Fruit fly (Drosophila melanogaster) whole organism, embryonic: ENCODE measurements around the gene CG44303.
A peak's percentile ranks its signal among the peaks of the same experiment; 100 is the strongest.

Source experiments
- Adf1 ChIP-seq: fragments of 200-800 bp; sonication (Bioruptor generic); IDR thresholded peaks from 2 replicates; pipeline ENCODE4 v1.3.6; 2022; ENCODE audit warnings: missing biosample characterization, missing genetic modification characterization
- Asciz ChIP-seq: fragments of 200-800 bp; sonication (Bioruptor generic); optimal IDR thresholded peaks from 2 replicates; lab custom pipeline; 2017; ENCODE audit warnings: missing biosample characterization, mild to moderate bottlenecking, missing genetic modification characterization, missing genetic modification reagents
- Atf-2 ChIP-seq: fragments of 200-800 bp; sonication (Bioruptor generic); optimal IDR thresholded peaks from 2 replicates; lab custom pipeline; 2016; ENCODE audit warnings: missing biosample characterization, missing genetic modification characterization
- Blimp-1 ChIP-seq: fragments of 200-800 bp; sonication (Bioruptor generic); optimal IDR thresholded peaks from 3 replicates; lab custom pipeline; 2018; ENCODE audit warnings: missing biosample characterization, missing genetic modification characterization, mild to moderate bottlenecking, moderate library complexity, missing genetic modification reagents
- C15 ChIP-seq: fragments of 200-800 bp; sonication (Bioruptor generic); IDR thresholded peaks from 3 replicates; pipeline ENCODE4 v1.3.6; 2022; ENCODE audit warnings: missing biosample characterization, missing genetic modification characterization
- CG10147 ChIP-seq: fragments of 200-800 bp; sonication (Bioruptor generic); optimal IDR thresholded peaks from 2 replicates; lab custom pipeline; 2019; ENCODE audit warnings: missing biosample characterization, mild to moderate bottlenecking, missing genetic modification characterization, moderate library complexity
- CG11696 ChIP-seq: fragments of 200-800 bp; sonication (Bioruptor generic); IDR thresholded peaks from 2 replicates; pipeline ENCODE4 v1.3.6; 2022; ENCODE audit warnings: missing biosample characterization, missing genetic modification characterization
- CG12155 ChIP-seq: fragments of 200-800 bp; sonication (Bioruptor generic); optimal IDR thresholded peaks from 3 replicates; lab custom pipeline; 2016; ENCODE audit warnings: missing biosample characterization, missing genetic modification characterization
- CG12744 ChIP-seq: fragments of 200-800 bp; sonication (Bioruptor generic); optimal IDR thresholded peaks from 2 replicates; lab custom pipeline; 2016; ENCODE audit warnings: missing biosample characterization, missing genetic modification characterization
- CG14014 ChIP-seq: fragments of 200-800 bp; sonication (Bioruptor generic); IDR thresholded peaks from 2 replicates; pipeline ENCODE4 v1.3.6; 2022; ENCODE audit warnings: missing biosample characterization, missing genetic modification characterization
- CG15269 ChIP-seq: fragments of 200-800 bp; sonication (Bioruptor generic); optimal IDR thresholded peaks from 2 replicates; lab custom pipeline; 2018; ENCODE audit warnings: missing biosample characterization, mild to moderate bottlenecking, missing genetic modification characterization, moderate library complexity
- CG15479 ChIP-seq: fragments of 200-800 bp; sonication (Bioruptor generic); optimal IDR thresholded peaks from 3 replicates; lab custom pipeline; 2019; ENCODE audit warnings: missing biosample characterization, mild to moderate bottlenecking, missing genetic modification characterization, moderate library complexity
- CG16813 ChIP-seq: fragments of 200-800 bp; sonication (Bioruptor generic); IDR thresholded peaks from 3 replicates; pipeline ENCODE4 v1.3.6; 2022; ENCODE audit warnings: missing biosample characterization, missing genetic modification characterization; ENCODE audit not compliant: partially characterized antibody
- CG17361 ChIP-seq: fragments of 200-800 bp; sonication (Bioruptor generic); IDR thresholded peaks from 3 replicates; pipeline ENCODE4 v1.3.6; 2022; ENCODE audit warnings: missing biosample characterization, missing genetic modification characterization
- CG17385 ChIP-seq: fragments of 200-800 bp; sonication (Bioruptor generic); optimal IDR thresholded peaks from 3 replicates; lab custom pipeline; 2018; ENCODE audit warnings: missing biosample characterization, mild to moderate bottlenecking, missing genetic modification characterization
- CG18262 ChIP-seq: fragments of 200-800 bp; optimal IDR thresholded peaks from 3 replicates; lab custom pipeline; 2019; ENCODE audit warnings: missing biosample characterization, mild to moderate bottlenecking, missing genetic modification characterization, moderate library complexity
- CG2120 ChIP-seq: fragments of 200-800 bp; sonication (Bioruptor generic); optimal IDR thresholded peaks from 3 replicates; lab custom pipeline; 2016; ENCODE audit warnings: missing biosample characterization, missing genetic modification characterization
- CG30403 ChIP-seq: fragments of 200-800 bp; sonication (Bioruptor generic); optimal IDR thresholded peaks from 3 replicates; lab custom pipeline; 2016; ENCODE audit warnings: missing biosample characterization, missing genetic modification characterization
- CG34376 ChIP-seq: fragments of 200-800 bp; sonication (Bioruptor generic); optimal IDR thresholded peaks from 2 replicates; lab custom pipeline; 2018; ENCODE audit warnings: missing biosample characterization, mild to moderate bottlenecking, missing genetic modification characterization
- CG34422 ChIP-seq: fragments of 200-800 bp; sonication (Bioruptor generic); IDR thresholded peaks from 3 replicates; pipeline ENCODE4 v1.3.6; 2022; ENCODE audit warnings: missing biosample characterization, missing genetic modification characterization
- CG4424 ChIP-seq: fragments of 200-800 bp; sonication (Bioruptor generic); optimal IDR thresholded peaks from 3 replicates; lab custom pipeline; 2016; ENCODE audit warnings: missing biosample characterization, missing genetic modification characterization
- CG6854 ChIP-seq: fragments of 200-800 bp; sonication (Bioruptor generic); optimal IDR thresholded peaks from 3 replicates; lab custom pipeline; 2017; ENCODE audit warnings: missing biosample characterization, mild to moderate bottlenecking, missing genetic modification characterization
- CG7745 ChIP-seq: fragments of 200-800 bp; sonication (Bioruptor generic); optimal IDR thresholded peaks from 2 replicates; lab custom pipeline; 2018; ENCODE audit warnings: missing biosample characterization, mild to moderate bottlenecking, missing genetic modification characterization, moderate library complexity
- Gsc ChIP-seq: fragments of 200-800 bp; sonication (Bioruptor generic); IDR thresholded peaks from 2 replicates; pipeline ENCODE4 v1.3.6; 2022; ENCODE audit warnings: missing biosample characterization, missing genetic modification characterization
- HLH3B ChIP-seq: fragments of 200-800 bp; sonication (Bioruptor generic); IDR thresholded peaks from 2 replicates; pipeline ENCODE4 v1.3.6; 2022; ENCODE audit warnings: missing biosample characterization, missing genetic modification characterization
- HmgD ChIP-seq: fragments of 200-800 bp; sonication (Bioruptor generic); optimal IDR thresholded peaks from 3 replicates; lab custom pipeline; 2016; ENCODE audit warnings: missing biosample characterization, missing genetic modification characterization
- Hmr ChIP-seq: fragments of 200-800 bp; sonication (Bioruptor generic); optimal IDR thresholded peaks from 3 replicates; lab custom pipeline; 2017; ENCODE audit warnings: mild to moderate bottlenecking, missing biosample characterization, missing genetic modification reagents, missing genetic modification characterization
- Jarid2 ChIP-seq: fragments of 200-800 bp; sonication (Bioruptor generic); optimal IDR thresholded peaks from 3 replicates; lab custom pipeline; 2017; ENCODE audit warnings: mild to moderate bottlenecking, missing biosample characterization, missing genetic modification reagents, missing genetic modification characterization
- MTF-1 ChIP-seq: fragments of 200-800 bp; sonication (Bioruptor generic); optimal IDR thresholded peaks from 2 replicates; lab custom pipeline; 2018; ENCODE audit warnings: missing biosample characterization, mild to moderate bottlenecking, missing genetic modification characterization, borderline replicate concordance
- Nf-YC ChIP-seq: fragments of 200-800 bp; optimal IDR thresholded peaks from 3 replicates; lab custom pipeline; 2019; ENCODE audit warnings: missing biosample characterization, mild to moderate bottlenecking, missing genetic modification characterization, moderate library complexity
- Spps ChIP-seq: fragments of 200-800 bp; sonication (Bioruptor generic); optimal IDR thresholded peaks from 2 replicates; lab custom pipeline; 2018; ENCODE audit warnings: missing biosample characterization, mild to moderate bottlenecking, missing genetic modification characterization
- ash1 ChIP-seq: fragments of 200-800 bp; sonication (Bioruptor generic); optimal IDR thresholded peaks from 2 replicates; lab custom pipeline; 2018; ENCODE audit warnings: missing biosample characterization, mild to moderate bottlenecking, missing genetic modification characterization
- cato ChIP-seq: fragments of 200-800 bp; sonication (Bioruptor generic); optimal IDR thresholded peaks from 2 replicates; lab custom pipeline; 2016; ENCODE audit warnings: missing biosample characterization, missing genetic modification characterization, borderline replicate concordance
- crc ChIP-seq: fragments of 200-800 bp; sonication (Bioruptor generic); optimal IDR thresholded peaks from 2 replicates; lab custom pipeline; 2016; ENCODE audit warnings: missing biosample characterization, missing genetic modification characterization
- dmrt99B ChIP-seq: fragments of 200-800 bp; sonication (Bioruptor generic); optimal IDR thresholded peaks from 2 replicates; lab custom pipeline; 2018; ENCODE audit warnings: missing biosample characterization, mild to moderate bottlenecking, missing genetic modification characterization, moderate library complexity
- fd102C ChIP-seq: fragments of 200-800 bp; sonication (Bioruptor generic); optimal IDR thresholded peaks from 2 replicates; lab custom pipeline; 2018; ENCODE audit warnings: missing biosample characterization, mild to moderate bottlenecking, missing genetic modification characterization, moderate library complexity
- gce ChIP-seq: fragments of 200-800 bp; sonication (Bioruptor generic); IDR thresholded peaks from 3 replicates; pipeline ENCODE4 v1.3.6; 2022; ENCODE audit warnings: missing biosample characterization, missing genetic modification characterization
- gfzf ChIP-seq: fragments of 200-800 bp; sonication (Bioruptor generic); optimal IDR thresholded peaks from 2 replicates; lab custom pipeline; 2016; ENCODE audit warnings: missing biosample characterization, mild to moderate bottlenecking, missing genetic modification characterization, moderate library complexity
- grau ChIP-seq: fragments of 200-800 bp; optimal IDR thresholded peaks from 3 replicates; lab custom pipeline; 2019; ENCODE audit warnings: missing biosample characterization, mild to moderate bottlenecking, missing genetic modification characterization, moderate library complexity
- gsb ChIP-seq: fragments of 200-800 bp; sonication (Bioruptor generic); IDR thresholded peaks from 2 replicates; pipeline ENCODE4 v1.3.6; 2022; ENCODE audit warnings: missing biosample characterization, missing genetic modification characterization
- gsb-n ChIP-seq: fragments of 200-800 bp; sonication (Bioruptor generic); optimal IDR thresholded peaks from 3 replicates; lab custom pipeline; 2018; ENCODE audit warnings: missing biosample characterization, mild to moderate bottlenecking, missing genetic modification characterization
- ham ChIP-seq: fragments of 200-800 bp; sonication (Bioruptor generic); IDR thresholded peaks from 2 replicates; pipeline ENCODE4 v1.3.6; 2022; ENCODE audit warnings: missing biosample characterization, missing genetic modification characterization
- kay ChIP-seq: fragments of 200-800 bp; sonication (Bioruptor generic); optimal IDR thresholded peaks from 2 replicates; lab custom pipeline; 2016; ENCODE audit warnings: missing biosample characterization, missing genetic modification characterization
- lmd ChIP-seq: fragments of 200-800 bp; sonication (Bioruptor generic); IDR thresholded peaks from 2 replicates; pipeline ENCODE4 v1.3.6; 2022; ENCODE audit warnings: missing biosample characterization, missing genetic modification characterization
- pb ChIP-seq: fragments of 200-800 bp; sonication (Bioruptor generic); optimal IDR thresholded peaks from 3 replicates; lab custom pipeline; 2016; ENCODE audit warnings: missing biosample characterization, missing genetic modification characterization
- pnt ChIP-seq: fragments of 200-800 bp; sonication (Bioruptor generic); optimal IDR thresholded peaks from 3 replicates; lab custom pipeline; 2016; ENCODE audit warnings: missing biosample characterization, missing genetic modification characterization
- shn ChIP-seq: fragments of 200-800 bp; sonication (Bioruptor generic); optimal IDR thresholded peaks from 3 replicates; lab custom pipeline; 2016; ENCODE audit warnings: missing biosample characterization, missing genetic modification characterization
- sr ChIP-seq: fragments of 200-800 bp; sonication (Bioruptor generic); IDR thresholded peaks from 3 replicates; pipeline ENCODE4 v1.3.6; 2022; ENCODE audit warnings: missing biosample characterization, missing genetic modification characterization
- tap ChIP-seq: fragments of 200-800 bp; optimal IDR thresholded peaks from 3 replicates; lab custom pipeline; 2019; ENCODE audit warnings: missing biosample characterization, mild to moderate bottlenecking, missing genetic modification characterization, moderate library complexity
- unc-4 ChIP-seq: fragments of 200-800 bp; sonication (Bioruptor generic); IDR thresholded peaks from 2 replicates; pipeline ENCODE4 v1.3.6; 2022; ENCODE audit warnings: missing biosample characterization, missing genetic modification characterization; ENCODE audit not compliant: partially characterized antibody

CG44303 gene

dm6 chrX:6699255-6699885 is 12.2 kb upstream of the CG44303 start, which contains the start of gene CG14441 (continued):
- TF ChIP-seq CG6854 (GFP tag; lab: Kevin White, UChicago) (peak; percentile 68), fd102C (GFP tag; lab: Kevin White, UChicago) (no peak), gfzf (GFP tag; lab: Kevin White, UChicago) (no peak), grau (tag; lab: Kevin White, UChicago) (peak; percentile 65), CG34422 (GFP tag; lab: Robert Waterston, UW) (peak; percentile 65; the same call in 1 of the 3 replicates), CG14014 (GFP tag; lab: Robert Waterston, UW) (no peak), Atf-2 (GFP tag; lab: Kevin White, UChicago) (peak; percentile 32), CG18262 (tag; lab: Kevin White, UChicago) (peak; percentile 17), ham (no peak), Jarid2 (GFP tag; lab: Kevin White, UChicago) (peak; percentile 83), C15 (GFP tag; lab: Robert Waterston, UW) (no peak), pb (GFP tag; lab: Kevin White, UChicago) (peak; percentile 13), CG30403 (GFP tag; lab: Kevin White, UChicago) (peak; percentile 13), CG10147 (peak; percentile 72), HLH3B (no peak), lmd (GFP tag; lab: Robert Waterston, UW) (peak; percentile 27; the same call in 1 of the 2 replicates), CG15269 (tag; lab: Kevin White, UChicago) (peak; percentile 46), CG17385 (GFP tag; lab: Kevin White, UChicago) (peak; percentile 57), shn (GFP tag; lab: Kevin White, UChicago) (peak; percentile 18), CG2120 (GFP tag; lab: Kevin White, UChicago) (peak; percentile 65), CG12744 (GFP tag; lab: Kevin White, UChicago) (peak; percentile 41), Spps (tag; lab: Kevin White, UChicago) (peak; percentile 22), Hmr (GFP tag; lab: Kevin White, UChicago) (peak; percentile 80), CG16813 (GFP tag; lab: Robert Waterston, UW) (peak; percentile 98), Adf1 (GFP tag; lab: Robert Waterston, UW) (peak; percentile 41; the same call in 1 of the 2 replicates), sr (GFP tag; lab: Robert Waterston, UW) (no peak), CG17361 (GFP tag; lab: Robert Waterston, UW) (no peak; the same call in 2 of the 3 replicates), MTF-1 (peak; percentile 41), cato (GFP tag; lab: Kevin White, UChicago) (no peak), gsb-n (peak; percentile 28), dmrt99B (tag; lab: Kevin White, UChicago) (peak; percentile 56), CG4424 (GFP tag; lab: Kevin White, UChicago) (peak; percentile 16), HmgD (GFP tag; lab: Kevin White, UChicago) (peak; percentile 13), CG11696 (GFP tag; lab: Robert Waterston, UW) (no peak), CG12155 (GFP tag; lab: Kevin White, UChicago) (peak; percentile 26), Nf-YC (tag; lab: Kevin White, UChicago) (peak; percentile 60), CG34376 (peak; percentile 89), Asciz (GFP tag; lab: Kevin White, UChicago) (peak; percentile 18), crc (GFP tag; lab: Kevin White, UChicago) (no peak), gsb (no peak), gce (GFP tag; lab: Robert Waterston, UW) (no peak), kay (GFP tag; lab: Kevin White, UChicago) (peak; percentile 1), Gsc (GFP tag; lab: Robert Waterston, UW) (no peak), ash1 (GFP tag; lab: Kevin White, UChicago) (no peak), pnt (GFP tag; lab: Kevin White, UChicago) (no peak), tap (tag; lab: Kevin White, UChicago) (no peak), unc-4 (peak; percentile 99), Blimp-1 (GFP tag; lab: Kevin White, UChicago) (no peak), CG15479 (GFP tag; lab: Kevin White, UChicago) (peak; percentile 78), CG7745 (tag; lab: Kevin White, UChicago) (no peak)
